Fruit fly (Drosophila melanogaster) whole organism, embryonic: ENCODE results near the gene Tob.

Experiments used
- B-H2 ChIP-seq: fragments of 200-800 bp; sonication (Bioruptor generic); optimal IDR thresholded peaks from 2 replicates; lab custom pipeline; 2018; ENCODE audit warnings: missing biosample characterization, mild to moderate bottlenecking, missing genetic modification characterization
- Bgb ChIP-seq: fragments of 200-800 bp; sonication (Bioruptor generic); IDR thresholded peaks from 2 replicates; pipeline ENCODE4 v1.3.6; 2022; ENCODE audit warnings: missing biosample characterization, missing genetic modification characterization; ENCODE audit not compliant: partially characterized antibody
- CG11085 ChIP-seq: fragments of 200-800 bp; sonication (Bioruptor generic); IDR thresholded peaks from 2 replicates; pipeline ENCODE4 v1.3.6; 2022; ENCODE audit warnings: missing biosample characterization, missing genetic modification characterization
- CG12219 ChIP-seq: fragments of 200-800 bp; sonication (Bioruptor generic); optimal IDR thresholded peaks from 3 replicates; lab custom pipeline; 2018; ENCODE audit warnings: missing biosample characterization, mild to moderate bottlenecking, missing genetic modification characterization
- CG1233 ChIP-seq: fragments of 200-800 bp; sonication (Bioruptor generic); optimal IDR thresholded peaks from 4 replicates; lab custom pipeline; 2018; ENCODE audit warnings: missing biosample characterization, mild to moderate bottlenecking, missing genetic modification characterization
- CG12659 ChIP-seq: fragments of 200-800 bp; sonication (Bioruptor generic); optimal IDR thresholded peaks from 3 replicates; lab custom pipeline; 2017; ENCODE audit warnings: mild to moderate bottlenecking, missing biosample characterization, missing genetic modification reagents, missing genetic modification characterization
- CG14860 ChIP-seq: fragments of 200-800 bp; sonication (Bioruptor generic); IDR thresholded peaks from 3 replicates; pipeline ENCODE4 v1.3.6; 2022; ENCODE audit warnings: missing biosample characterization, missing genetic modification characterization; ENCODE audit not compliant: partially characterized antibody
- CG1529 ChIP-seq: fragments of 200-800 bp; sonication (Bioruptor generic); optimal IDR thresholded peaks from 3 replicates; lab custom pipeline; 2018; ENCODE audit warnings: missing biosample characterization, missing genetic modification characterization
- CG15514 ChIP-seq: fragments of 200-800 bp; sonication (Bioruptor generic); optimal IDR thresholded peaks from 3 replicates; lab custom pipeline; 2017; ENCODE audit warnings: missing biosample characterization, missing genetic modification characterization, mild to moderate bottlenecking, moderate library complexity, missing genetic modification reagents
- CG15696 ChIP-seq: fragments of 200-800 bp; sonication (Bioruptor generic); optimal IDR thresholded peaks from 2 replicates; lab custom pipeline; 2019; ENCODE audit warnings: missing biosample characterization, mild to moderate bottlenecking, missing genetic modification characterization, moderate library complexity
- CG3281 ChIP-seq: fragments of 200-800 bp; sonication (Bioruptor generic); optimal IDR thresholded peaks from 3 replicates; lab custom pipeline; 2017; ENCODE audit warnings: missing biosample characterization, mild to moderate bottlenecking, missing genetic modification characterization
- CG33213 ChIP-seq: fragments of 200-800 bp; sonication (Bioruptor generic); optimal IDR thresholded peaks from 3 replicates; lab custom pipeline; 2016; ENCODE audit warnings: missing biosample characterization, missing genetic modification characterization
- CG5180 ChIP-seq: fragments of 200-800 bp; sonication (Bioruptor generic); optimal IDR thresholded peaks from 3 replicates; lab custom pipeline; 2017; ENCODE audit warnings: missing biosample characterization, missing genetic modification characterization, mild to moderate bottlenecking, moderate library complexity, missing genetic modification reagents
- CG7839 ChIP-seq: fragments of 200-800 bp; sonication (Bioruptor generic); optimal IDR thresholded peaks from 3 replicates; lab custom pipeline; 2018; ENCODE audit warnings: missing biosample characterization, mild to moderate bottlenecking, missing genetic modification characterization, moderate library complexity
- CG8290 ChIP-seq, 3 experiments: fragments of 200-800 bp; sonication (Bioruptor generic); optimal IDR thresholded peaks; 2 replicates each; lab custom pipeline; 2016 to 2019; ENCODE audit warnings: missing biosample characterization in 3 of 3, missing genetic modification characterization in 3 of 3, mild to moderate bottlenecking in 2 of 3, moderate library complexity in 1 of 3
- CG8359 ChIP-seq: fragments of 200-800 bp; sonication (Bioruptor generic); optimal IDR thresholded peaks from 2 replicates; lab custom pipeline; 2017; ENCODE audit warnings: missing biosample characterization, mild to moderate bottlenecking, missing genetic modification characterization, borderline replicate concordance
- CG9215 ChIP-seq: fragments of 200-800 bp; sonication (Bioruptor generic); IDR thresholded peaks from 2 replicates; pipeline ENCODE4 v1.3.6; 2022; ENCODE audit warnings: missing biosample characterization, missing genetic modification characterization
- CG9817 ChIP-seq: fragments of 200-800 bp; sonication (Bioruptor generic); optimal IDR thresholded peaks from 2 replicates; lab custom pipeline; 2018; ENCODE audit warnings: missing biosample characterization, mild to moderate bottlenecking, missing genetic modification characterization, moderate library complexity
- CTCF ChIP-seq: fragments of 200-800 bp; sonication (Bioruptor generic); optimal IDR thresholded peaks from 2 replicates; lab custom pipeline; 2017; ENCODE audit warnings: missing biosample characterization, mild to moderate bottlenecking, missing genetic modification characterization, moderate library complexity
- Camta ChIP-seq: fragments of 200-800 bp; sonication (Bioruptor generic); optimal IDR thresholded peaks from 2 replicates; lab custom pipeline; 2016; ENCODE audit warnings: missing biosample characterization, missing genetic modification characterization
- D19B ChIP-seq: fragments of 200-800 bp; sonication (Bioruptor generic); optimal IDR thresholded peaks from 2 replicates; lab custom pipeline; 2017; ENCODE audit warnings: missing biosample characterization, mild to moderate bottlenecking, missing genetic modification characterization
- Dad ChIP-seq: fragments of 200-800 bp; sonication (Bioruptor generic); optimal IDR thresholded peaks from 3 replicates; lab custom pipeline; 2016; ENCODE audit warnings: missing biosample characterization, missing genetic modification characterization
- E2f2 ChIP-seq: fragments of 200-800 bp; sonication (Bioruptor generic); IDR thresholded peaks from 2 replicates; pipeline ENCODE4 v1.3.6; 2022; ENCODE audit warnings: missing biosample characterization, missing genetic modification characterization
- Ets97D ChIP-seq: fragments of 200-800 bp; sonication (Bioruptor generic); optimal IDR thresholded peaks from 3 replicates; lab custom pipeline; 2016; ENCODE audit warnings: missing biosample characterization, missing genetic modification characterization
- Gug ChIP-seq: fragments of 200-800 bp; sonication (Bioruptor generic); IDR thresholded peaks from 4 replicates; pipeline ENCODE4 v1.3.6; 2022; ENCODE audit warnings: missing biosample characterization, missing genetic modification characterization
- HHEX ChIP-seq: fragments of 200-800 bp; sonication (Bioruptor generic); optimal IDR thresholded peaks from 3 replicates; lab custom pipeline; 2017; ENCODE audit warnings: missing biosample characterization, mild to moderate bottlenecking, missing genetic modification characterization, missing genetic modification reagents
- Hsf ChIP-seq: fragments of 200-800 bp; sonication (Bioruptor generic); optimal IDR thresholded peaks from 3 replicates; lab custom pipeline; 2016; ENCODE audit warnings: missing biosample characterization, missing genetic modification characterization
- Jarid2 ChIP-seq: fragments of 200-800 bp; sonication (Bioruptor generic); optimal IDR thresholded peaks from 3 replicates; lab custom pipeline; 2017; ENCODE audit warnings: mild to moderate bottlenecking, missing biosample characterization, missing genetic modification reagents, missing genetic modification characterization
- Mrtf ChIP-seq: fragments of 200-800 bp; sonication (Bioruptor generic); IDR thresholded peaks from 3 replicates; pipeline ENCODE4 v1.3.6; 2022; ENCODE audit warnings: missing biosample characterization, missing genetic modification characterization
- Neu2 ChIP-seq: fragments of 200-800 bp; sonication (Bioruptor generic); optimal IDR thresholded peaks from 3 replicates; lab custom pipeline; 2016; ENCODE audit warnings: missing biosample characterization, missing genetic modification characterization, borderline replicate concordance
- Nf-YA ChIP-seq: fragments of 200-800 bp; sonication (Bioruptor generic); IDR thresholded peaks from 2 replicates; pipeline ENCODE4 v1.3.6; 2022; ENCODE audit warnings: missing biosample characterization, missing genetic modification characterization
- Nf-YB ChIP-seq: fragments of 200-800 bp; sonication (Bioruptor generic); optimal IDR thresholded peaks from 3 replicates; lab custom pipeline; 2019; ENCODE audit warnings: missing biosample characterization, mild to moderate bottlenecking, missing genetic modification characterization, moderate library complexity
- Nf-YC ChIP-seq: fragments of 200-800 bp; optimal IDR thresholded peaks from 3 replicates; lab custom pipeline; 2019; ENCODE audit warnings: missing biosample characterization, mild to moderate bottlenecking, missing genetic modification characterization, moderate library complexity
- Ptx1 ChIP-seq: fragments of 200-800 bp; sonication (Bioruptor generic); IDR thresholded peaks from 2 replicates; pipeline ENCODE4 v1.3.6; 2022; ENCODE audit warnings: missing biosample characterization, missing genetic modification characterization
- Sry-β ChIP-seq: fragments of 200-800 bp; sonication (Bioruptor generic); optimal IDR thresholded peaks from 2 replicates; lab custom pipeline; 2018; ENCODE audit warnings: missing biosample characterization, mild to moderate bottlenecking, missing genetic modification characterization, moderate library complexity
- Trl ChIP-seq, 3 experiments: fragments of >200 bp in 2 of 3; fragments of 200-800 bp in 1 of 3; sonication (Bioruptor generic) in 1 of 3; optimal IDR thresholded peaks; 2 replicates in 1 of 3; 3 replicates in 2 of 3; lab custom pipeline; 2016 to 2017; ENCODE audit warnings: missing biosample characterization in 1 of 3, missing genetic modification characterization in 1 of 3
- aop ChIP-seq: fragments of 200-800 bp; sonication (Bioruptor generic); IDR thresholded peaks from 2 replicates; pipeline ENCODE4 v1.3.6; 2022; ENCODE audit warnings: missing biosample characterization, missing genetic modification characterization
- ash1 ChIP-seq: fragments of 200-800 bp; sonication (Bioruptor generic); optimal IDR thresholded peaks from 2 replicates; lab custom pipeline; 2018; ENCODE audit warnings: missing biosample characterization, mild to moderate bottlenecking, missing genetic modification characterization
- caup ChIP-seq: fragments of 200-800 bp; sonication (Bioruptor generic); optimal IDR thresholded peaks from 3 replicates; lab custom pipeline; 2017; ENCODE audit warnings: missing biosample characterization, mild to moderate bottlenecking, missing genetic modification characterization, moderate library complexity; ENCODE audit not compliant: severe bottlenecking
- danr ChIP-seq: fragments of 200-800 bp; sonication (Bioruptor generic); IDR thresholded peaks from 2 replicates; pipeline ENCODE4 v1.3.6; 2022; ENCODE audit warnings: missing biosample characterization, missing genetic modification characterization
- en ChIP-seq: fragments of 200-800 bp; sonication (Bioruptor generic); optimal IDR thresholded peaks from 2 replicates; lab custom pipeline; 2016; ENCODE audit warnings: missing biosample characterization, missing genetic modification characterization
- lov ChIP-seq, 2 experiments: fragments of 200-800 bp in 1 of 2; fragments of >200 bp in 1 of 2; sonication (Bioruptor generic) in 1 of 2; IDR thresholded peaks in 1 of 2; optimal IDR thresholded peaks in 1 of 2; 2 replicates in 1 of 2; 3 replicates in 1 of 2; pipeline versions ENCODE4 v1.3.6 to Lab custom; 2017 to 2022; ENCODE audit warnings: missing biosample characterization in 1 of 2, missing genetic modification characterization in 1 of 2
- otp ChIP-seq: fragments of 200-800 bp; sonication (Bioruptor generic); IDR thresholded peaks from 3 replicates; pipeline ENCODE4, ENCODE4 v1.3.6; 2022; ENCODE audit warnings: missing biosample characterization, missing genetic modification characterization
- psq ChIP-seq: fragments of 200-800 bp; sonication (Bioruptor generic); optimal IDR thresholded peaks from 2 replicates; lab custom pipeline; 2017; ENCODE audit warnings: missing biosample characterization, missing genetic modification characterization
- pum ChIP-seq: fragments of 200-800 bp; sonication (Bioruptor generic); optimal IDR thresholded peaks from 2 replicates; lab custom pipeline; 2016; ENCODE audit warnings: missing biosample characterization, missing genetic modification characterization
- rib ChIP-seq: fragments of 200-800 bp; sonication (Bioruptor generic); IDR thresholded peaks from 2 replicates; pipeline ENCODE4 v1.3.6; 2022; ENCODE audit warnings: missing biosample characterization, missing genetic modification characterization
- unc-4 ChIP-seq: fragments of 200-800 bp; sonication (Bioruptor generic); IDR thresholded peaks from 2 replicates; pipeline ENCODE4 v1.3.6; 2022; ENCODE audit warnings: missing biosample characterization, missing genetic modification characterization; ENCODE audit not compliant: partially characterized antibody
- vfl ChIP-seq: fragments of 200-800 bp; sonication (Bioruptor generic); optimal IDR thresholded peaks from 2 replicates; lab custom pipeline; 2016; ENCODE audit warnings: missing biosample characterization, missing genetic modification characterization
- yki ChIP-seq: fragments of >200 bp; optimal IDR thresholded peaks from 3 replicates; lab custom pipeline; 2018

Tob gene

DNA sequence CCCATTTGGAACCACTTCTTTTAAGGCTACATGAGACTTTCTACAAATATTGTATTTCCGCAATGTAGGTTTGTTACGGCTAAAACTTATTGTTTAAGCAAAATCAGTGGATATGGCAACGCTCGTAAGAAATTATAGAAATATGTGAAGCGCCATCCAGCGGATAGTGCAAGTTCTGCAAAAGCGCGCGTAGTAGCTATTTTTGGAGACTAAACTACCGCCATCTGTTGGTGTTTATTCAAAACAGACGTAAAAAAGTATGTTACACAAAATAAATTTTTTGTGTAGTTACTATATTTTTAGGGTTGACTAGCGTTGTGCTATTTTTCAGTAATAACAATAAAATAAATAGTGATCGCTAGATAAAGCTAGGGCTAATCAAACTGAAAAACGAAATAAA is 14.4 kb upstream of the Tob start (continued):
- TF ChIP-seq lov (optimal IDR thresholded peaks at IDR 0.05; lab: Kevin White, UChicago) (no peak), lov (GFP tag; IDR thresholded peaks at IDR 0.05; lab: Robert Waterston, UW) (0 out of 3 replicates have a peak, but pooled peaks have one; percentile 6), CG33213 (peak; percentile 47), Gug (GFP tag; lab: Robert Waterston, UW) (peak; percentile 37; the same call in 1 of the 4 replicates), psq (GFP tag; lab: Kevin White, UChicago) (no peak), CG1233 (GFP tag; lab: Kevin White, UChicago) (peak; percentile 9), CG15696 (tag; lab: Kevin White, UChicago) (peak; percentile 26), otp (GFP tag; lab: Robert Waterston, UW) (no peak), vfl (GFP tag; lab: Kevin White, UChicago) (no peak), HHEX (peak; percentile 24), ash1 (GFP tag; lab: Kevin White, UChicago) (no peak), CG8359 (GFP tag; lab: Kevin White, UChicago) (no peak), Nf-YB (GFP tag; lab: Kevin White, UChicago) (no peak), Trl (optimal IDR thresholded peaks at IDR 0.05; lab: Kevin White, UChicago) (no peak), Trl (GFP tag; optimal IDR thresholded peaks at IDR 0.05; lab: Kevin White, UChicago) (peak; percentile 72), danr (GFP tag; lab: Robert Waterston, UW) (0 out of 2 replicates have a peak, but pooled peaks have one; percentile 15), CG11085 (peak; percentile 62), CG12219 (GFP tag; lab: Kevin White, UChicago) (no peak), CTCF (peak; percentile 98), Ptx1 (GFP tag; lab: Robert Waterston, UW) (peak; percentile 47), Ets97D (GFP tag; lab: Kevin White, UChicago) (peak; percentile 30), CG14860 (GFP tag; lab: Robert Waterston, UW) (no peak), CG8290 (GFP tag; optimal IDR thresholded peaks at IDR 0.05; lab: Kevin White, UChicago) (peak; percentile 17), CG8290 (tag; optimal IDR thresholded peaks at IDR 0.05; lab: Kevin White, UChicago) (peak in 1 of 2 experiments; percentile 49), CG15514 (GFP tag; lab: Kevin White, UChicago) (peak; percentile 34), caup (GFP tag; lab: Kevin White, UChicago) (no peak), Camta (GFP tag; lab: Kevin White, UChicago) (peak; percentile 52), Jarid2 (GFP tag; lab: Kevin White, UChicago) (no peak), aop (GFP tag; lab: Robert Waterston, UW) (no peak), CG7839 (peak; percentile 35), CG9215 (no peak), Nf-YA (GFP tag; lab: Robert Waterston, UW) (no peak), Sry-β (GFP tag; lab: Kevin White, UChicago) (no peak), Hsf (GFP tag; lab: Kevin White, UChicago) (peak; percentile 3), CG12659 (no peak), rib (0 out of 2 replicates have a peak, but pooled peaks have one; percentile 18), Nf-YC (tag; lab: Kevin White, UChicago) (no peak), B-H2 (GFP tag; lab: Kevin White, UChicago) (peak; percentile 9), unc-4 (GFP tag; lab: Robert Waterston, UW) (0 out of 2 replicates have a peak, but pooled peaks have one; percentile 17), en (peak; percentile 18), Bgb (GFP tag; lab: Robert Waterston, UW) (peak; percentile 49; the same call in 1 of the 2 replicates), Dad (GFP tag; lab: Kevin White, UChicago) (peak; percentile 6), CG1529 (GFP tag; lab: Kevin White, UChicago) (no peak), Mrtf (GFP tag; lab: Robert Waterston, UW) (peak; percentile 62; the same call in 2 of the 3 replicates), pum (GFP tag; lab: Kevin White, UChicago) (peak; percentile 54), Neu2 (GFP tag; lab: Kevin White, UChicago) (no peak), CG5180 (no peak), E2f2 (GFP tag; lab: Robert Waterston, UW) (peak; percentile 17; the same call in 1 of the 2 replicates), yki (lab: Kevin White, UChicago) (no peak), CG3281 (GFP tag; lab: Kevin White, UChicago) (no peak), CG9817 (peak; percentile 15), D19B (GFP tag; lab: Kevin White, UChicago) (no peak)
